Fruit fly (Drosophila melanogaster) whole organism, prepupa: Measurements from ENCODE around the gene CG31199.

ENCODE experiments used
- CG16779 ChIP-seq: fragments of 200-800 bp; sonication (Bioruptor generic); optimal IDR thresholded peaks from 3 replicates; lab custom pipeline; 2017; ENCODE audit warnings: missing biosample characterization, mild to moderate bottlenecking, missing genetic modification characterization
- Hr39 ChIP-seq: fragments of 200-800 bp; sonication (Bioruptor generic); optimal IDR thresholded peaks from 2 replicates; lab custom pipeline; 2016; ENCODE audit warnings: missing biosample characterization, missing genetic modification characterization

- TF ChIP-seq Hr39 (GFP tag; lab: Kevin White, UChicago) (no peak), CG16779 (peak; percentile 60)
Observed at dm6 chr3R:20784436-20785368, 41.0 kb upstream of the CG31199 start.
